Worm (Caenorhabditis elegans) whole organism, L4 larva: ENCODE results near the gene lst-6.

Experiments used
- D1046.2 ChIP-seq: fragments of 200-800 bp; sonication (Bioruptor generic); IDR thresholded peaks from 2 replicates; pipeline ENCODE4 v1.3.6; 2022; ENCODE audit warnings: missing genetic modification characterization, missing compliant biosample characterization
- F26F4.8 ChIP-seq: fragments of 200-800 bp; sonication (Bioruptor generic); conservative IDR thresholded peaks from 2 replicates; pipeline ENCODE4 v1.3.6; 2022; ENCODE audit warnings: missing genetic modification characterization, missing compliant biosample characterization
- R02D3.7 ChIP-seq: fragments of 150-350 bp; sonication (generic microtip); optimal IDR thresholded peaks from 3 replicates; lab custom pipeline; 2014; ENCODE audit warnings: missing biosample characterization, missing genetic modification characterization
- T26A8.4 ChIP-seq: fragments of 200-800 bp; sonication (Bioruptor generic); IDR thresholded peaks from 2 replicates; pipeline ENCODE4 v1.3.6; 2022; ENCODE audit warnings: missing genetic modification characterization, missing compliant biosample characterization
- Y105C5A.15 ChIP-seq: fragments of 200-800 bp; sonication (Bioruptor generic); IDR thresholded peaks from 2 replicates; pipeline ENCODE4 v1.3.6; 2022; ENCODE audit warnings: missing genetic modification characterization, missing compliant biosample characterization
- Y5F2A.4 ChIP-seq: fragments of 200-800 bp; sonication (Bioruptor generic); optimal IDR thresholded peaks from 2 replicates; lab custom pipeline; 2018; ENCODE audit warnings: mild to moderate bottlenecking, missing genetic modification characterization, missing compliant biosample characterization
- aha-1 ChIP-seq: fragments of 150-350 bp; peaks from one replicate; lab custom pipeline; 2014; ENCODE audit warnings: missing biosample characterization, missing genetic modification characterization
- aly-2 ChIP-seq: sonication (generic microtip); optimal IDR thresholded peaks from 2 replicates; lab custom pipeline; 2018; ENCODE audit warnings: missing biosample characterization, missing genetic modification characterization
- ces-1 ChIP-seq: fragments of 150-350 bp; sonication (generic microtip); optimal IDR thresholded peaks from 4 replicates; lab custom pipeline; 2014; ENCODE audit warnings: missing biosample characterization, missing genetic modification reagents, missing genetic modification characterization
- cey-2 ChIP-seq: sonication (generic microtip); optimal IDR thresholded peaks from 3 replicates; lab custom pipeline; 2017; ENCODE audit warnings: missing genetic modification characterization, mild to moderate bottlenecking, missing compliant biosample characterization, antibody characterized with exemption, borderline replicate concordance; ENCODE audit not compliant: insufficient read depth
- daf-12 ChIP-seq: fragments of 150-350 bp; optimal IDR thresholded peaks from 2 replicates; lab custom pipeline; 2014; ENCODE audit warnings: missing biosample characterization, missing genetic modification reagents, missing genetic modification characterization
- daf-16 ChIP-seq, 3 experiments: sonication (generic microtip); optimal IDR thresholded peaks; 2 replicates each; lab custom pipeline; 2016 to 2017; ENCODE audit warnings: missing genetic modification characterization in 3 of 3, missing genetic modification reagents in 3 of 3, mild to moderate bottlenecking in 2 of 3, missing compliant biosample characterization in 2 of 3, missing biosample characterization in 1 of 3, moderate library complexity in 1 of 3
- daf-8 ChIP-seq: fragments of 200-800 bp; sonication (Bioruptor generic); IDR thresholded peaks from 2 replicates; pipeline ENCODE4 v1.3.6; 2022; ENCODE audit warnings: missing genetic modification characterization, missing compliant biosample characterization
- dmd-6 ChIP-seq: fragments of 200-800 bp; sonication (Bioruptor generic); IDR thresholded peaks from 2 replicates; pipeline ENCODE4 v1.3.6; 2022; ENCODE audit warnings: missing genetic modification reagents, missing genetic modification characterization, missing compliant biosample characterization
- dmd-9 ChIP-seq: fragments of 200-800 bp; sonication (Bioruptor generic); IDR thresholded peaks from 2 replicates; pipeline ENCODE4 v1.3.6; 2022; ENCODE audit warnings: missing genetic modification reagents, missing genetic modification characterization, missing compliant biosample characterization
- dpl-1 ChIP-seq: fragments of 150-350 bp; optimal IDR thresholded peaks from 2 replicates; lab custom pipeline; 2014; ENCODE audit warnings: missing biosample characterization, missing genetic modification reagents, missing genetic modification characterization
- fos-1 ChIP-seq: fragments of 150-350 bp; optimal IDR thresholded peaks from 2 replicates; lab custom pipeline; 2014; ENCODE audit warnings: missing biosample characterization, missing genetic modification characterization
- gei-8 ChIP-seq: fragments of 200-800 bp; sonication (Bioruptor generic); optimal IDR thresholded peaks from 2 replicates; lab custom pipeline; 2018; ENCODE audit warnings: mild to moderate bottlenecking, missing genetic modification characterization, missing compliant biosample characterization
- hlh-30 ChIP-seq: sonication (generic microtip); optimal IDR thresholded peaks from 2 replicates; lab custom pipeline; 2017; ENCODE audit warnings: antibody characterized with exemption, mild to moderate bottlenecking, missing genetic modification characterization, missing compliant biosample characterization; ENCODE audit not compliant: insufficient read depth
- lim-7 ChIP-seq: fragments of 200-800 bp; sonication (Bioruptor generic); IDR thresholded peaks from 2 replicates; pipeline ENCODE4 v1.3.6; 2022; ENCODE audit warnings: missing genetic modification characterization, missing compliant biosample characterization
- lin-1 ChIP-seq: fragments of 200-800 bp; sonication (Bioruptor generic); IDR thresholded peaks from 2 replicates; pipeline ENCODE4 v1.3.6; 2022; ENCODE audit warnings: missing genetic modification reagents, missing genetic modification characterization, missing compliant biosample characterization
- lin-38 ChIP-seq: fragments of 200-800 bp; sonication (Bioruptor generic); IDR thresholded peaks from 2 replicates; pipeline ENCODE4 v1.3.6; 2022; ENCODE audit warnings: missing genetic modification reagents, missing genetic modification characterization, missing compliant biosample characterization
- lir-3 ChIP-seq: sonication (generic microtip); optimal IDR thresholded peaks from 2 replicates; lab custom pipeline; 2016; ENCODE audit warnings: mild to moderate bottlenecking, missing genetic modification characterization, missing compliant biosample characterization
- lsy-2 ChIP-seq, 2 experiments: fragments of 150-350 bp in 1 of 2; sonication (generic microtip) in 1 of 2; optimal IDR thresholded peaks; 2 replicates each; lab custom pipeline; 2014 to 2017; ENCODE audit warnings: missing biosample characterization in 2 of 2, missing genetic modification characterization in 2 of 2
- mdt-29 ChIP-seq: fragments of 200-800 bp; sonication (Bioruptor generic); IDR thresholded peaks from 2 replicates; pipeline ENCODE4 v1.3.6; 2022; ENCODE audit warnings: missing genetic modification reagents, missing genetic modification characterization, missing compliant biosample characterization
- mes-2 ChIP-seq: sonication (generic microtip); optimal IDR thresholded peaks from 2 replicates; lab custom pipeline; 2016; ENCODE audit warnings: missing genotype, mild to moderate bottlenecking, missing genetic modification characterization, missing compliant biosample characterization; ENCODE audit not compliant: poor library complexity, severe bottlenecking
- nhr-111 ChIP-seq: fragments of 200-800 bp; sonication (Bioruptor generic); optimal IDR thresholded peaks from 2 replicates; lab custom pipeline; 2018; ENCODE audit warnings: mild to moderate bottlenecking, missing genetic modification characterization, missing compliant biosample characterization
- nhr-25 ChIP-seq: sonication (generic microtip); optimal IDR thresholded peaks from 2 replicates; lab custom pipeline; 2017; ENCODE audit warnings: missing genetic modification characterization, mild to moderate bottlenecking, missing compliant biosample characterization, antibody characterized with exemption, moderate library complexity, borderline replicate concordance; ENCODE audit not compliant: insufficient read depth
- nhr-28 ChIP-seq: fragments of 150-350 bp; optimal IDR thresholded peaks from 2 replicates; lab custom pipeline; 2014; ENCODE audit warnings: missing biosample characterization, missing genetic modification characterization
- nhr-77 ChIP-seq: fragments of 150-350 bp; optimal IDR thresholded peaks from 2 replicates; lab custom pipeline; 2014; ENCODE audit warnings: missing biosample characterization, missing genetic modification characterization
- pha-4 ChIP-seq, 2 experiments: fragments of 150-350 bp in 1 of 2; fragments of 200-800 bp in 1 of 2; sonication (Bioruptor generic) in 1 of 2; IDR thresholded peaks in 1 of 2; optimal IDR thresholded peaks in 1 of 2; 2 replicates each; pipeline versions ENCODE4 v1.3.6 to Lab custom; 2014 to 2022; ENCODE audit warnings: missing genetic modification characterization in 2 of 2, missing genetic modification reagents in 2 of 2, missing biosample characterization in 1 of 2, missing compliant biosample characterization in 1 of 2
- saeg-2 ChIP-seq: fragments of 200-800 bp; sonication (Bioruptor generic); IDR thresholded peaks from 2 replicates; pipeline ENCODE4 v1.3.6; 2022; ENCODE audit warnings: missing genetic modification reagents, missing genetic modification characterization, missing compliant biosample characterization
- skn-1 ChIP-seq: fragments of 150-350 bp; optimal IDR thresholded peaks from 2 replicates; lab custom pipeline; 2014; ENCODE audit warnings: missing biosample characterization, missing genetic modification characterization
- snpc-1.2 ChIP-seq: fragments of 200-800 bp; sonication (Bioruptor generic); IDR thresholded peaks from 2 replicates; pipeline ENCODE4 v1.3.6; 2022; ENCODE audit warnings: missing genetic modification reagents, missing genetic modification characterization, missing compliant biosample characterization
- spr-3 ChIP-seq: fragments of 200-800 bp; sonication (Bioruptor generic); optimal IDR thresholded peaks from 2 replicates; lab custom pipeline; 2018; ENCODE audit warnings: mild to moderate bottlenecking, missing genetic modification characterization, missing compliant biosample characterization
- zfp-3 ChIP-seq: fragments of 200-800 bp; sonication (Bioruptor generic); conservative IDR thresholded peaks from 2 replicates; pipeline ENCODE4 v1.3.6; 2022; ENCODE audit warnings: missing genetic modification reagents, missing genetic modification characterization, missing compliant biosample characterization

The lst-6 gene

DNA sequence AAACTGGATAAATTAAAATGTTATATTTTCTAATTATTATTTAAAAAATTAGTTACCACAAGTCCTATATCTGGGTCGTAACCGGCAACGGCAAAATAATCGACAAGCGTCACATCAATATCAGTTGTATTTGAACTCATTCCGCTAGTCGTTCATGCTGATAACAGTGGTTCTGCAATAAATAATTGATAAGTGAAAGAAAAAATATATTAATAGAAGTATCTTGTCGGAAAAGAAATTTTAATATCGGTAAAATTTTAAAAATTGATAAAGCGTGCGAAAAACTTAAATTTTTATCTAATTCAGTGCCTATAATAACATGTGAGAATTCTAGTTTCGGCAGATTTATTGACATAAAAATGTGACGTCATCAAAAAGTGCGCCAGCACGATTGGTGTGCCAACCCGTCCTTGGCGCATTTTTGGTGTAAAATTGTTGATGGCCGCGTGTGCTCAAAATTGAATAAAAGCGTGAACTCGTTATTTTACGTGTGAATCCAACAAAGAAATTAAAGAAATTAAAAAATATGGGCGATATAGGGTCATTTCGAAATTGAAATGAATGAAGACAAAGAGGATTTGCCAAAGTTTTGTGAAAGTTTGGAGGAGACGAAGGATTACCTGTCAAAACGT lies at the start of gene lst-6, which contains the start of gene lst-5 (continued):
- no peak for TF ChIP-seq mdt-29
- TF ChIP-seq lin-38, result peak; percentile 81
- TF ChIP-seq daf-12 (tag; lab: Kevin White, UChicago), result no peak
- no peak for TF ChIP-seq lim-7 (GFP tag; lab: Robert Waterston, UW)

DNA sequence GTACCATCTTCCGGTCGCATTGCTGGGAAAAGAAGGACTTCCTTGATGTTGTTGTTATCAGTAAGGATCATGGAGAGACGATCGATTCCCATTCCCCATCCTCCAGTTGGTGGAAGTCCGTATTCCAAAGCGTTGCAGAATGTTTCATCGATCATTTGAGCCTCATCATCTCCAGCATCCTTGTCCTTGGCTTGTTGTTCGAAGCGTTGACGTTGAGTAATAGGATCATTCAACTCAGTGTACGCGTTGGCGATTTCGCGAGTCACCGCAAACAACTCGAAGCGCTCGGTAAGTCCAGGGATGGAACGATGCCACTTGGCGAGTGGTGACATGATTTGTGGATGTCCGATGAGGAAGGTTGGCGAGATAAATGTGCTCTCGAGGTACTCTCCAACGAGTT lies 48.1 kb upstream of the lst-6 start:
- TF ChIP-seq skn-1 (tag; lab: Kevin White, UChicago) (no peak), fos-1 (no peak), lin-1 (GFP tag; lab: Robert Waterston, UW) (no peak), gei-8 (GFP tag; lab: Kevin White, UChicago) (no peak), nhr-77 (tag; lab: Kevin White, UChicago) (no peak), daf-12 (tag; lab: Kevin White, UChicago) (no peak), D1046.2 (GFP tag; lab: Robert Waterston, UW) (no peak), snpc-1.2 (GFP tag; lab: Robert Waterston, UW) (no peak), nhr-25 (no peak), daf-8 (GFP tag; lab: Robert Waterston, UW) (no peak), mes-2 (tag; lab: Kevin White, UChicago) (no peak), aly-2 (tag; lab: Kevin White, UChicago) (no peak), nhr-111 (no peak), R02D3.7 (tag; lab: Kevin White, UChicago) (no peak), saeg-2 (GFP tag; lab: Robert Waterston, UW) (no peak), daf-16 (GFP tag; optimal IDR thresholded peaks at IDR 0.05; lab: Kevin White, UChicago) (no peak), daf-16 (tag; optimal IDR thresholded peaks at IDR 0.05; lab: Kevin White, UChicago) (no peak), mdt-29 (no peak), hlh-30 (tag; lab: Kevin White, UChicago) (no peak), dpl-1 (no peak), lsy-2 (tag; optimal IDR thresholded peaks at IDR 0.05; lab: Kevin White, UChicago) (no peak)

DNA sequence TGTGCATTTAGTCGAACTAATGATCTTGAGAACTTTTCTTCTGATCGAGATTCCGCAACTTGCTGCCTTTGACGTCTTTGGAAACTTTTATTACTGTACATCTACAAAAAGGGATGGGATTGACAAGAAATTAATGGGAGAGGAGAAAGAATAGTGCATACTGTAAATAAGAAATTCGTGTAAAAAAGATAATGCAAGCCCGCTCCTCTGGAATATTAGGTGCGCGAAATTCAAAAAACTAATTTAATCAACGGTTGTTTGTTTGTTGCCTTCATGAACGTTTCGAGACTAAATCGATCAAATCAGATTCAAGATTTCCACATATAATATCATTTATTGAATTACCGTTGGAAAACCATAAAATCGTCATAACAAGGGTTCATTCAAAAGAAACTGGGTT lies 47.6 kb upstream of the lst-6 start, which contains the start of gene him-14:
Gene him-14 (minus strand): TSS at position 101 of the 400 bp plus-strand sequence.
- TF ChIP-seq aha-1 (tag; lab: Kevin White, UChicago) (peak; percentile 82), Y5F2A.4 (GFP tag; lab: Kevin White, UChicago) (no peak)

DNA sequence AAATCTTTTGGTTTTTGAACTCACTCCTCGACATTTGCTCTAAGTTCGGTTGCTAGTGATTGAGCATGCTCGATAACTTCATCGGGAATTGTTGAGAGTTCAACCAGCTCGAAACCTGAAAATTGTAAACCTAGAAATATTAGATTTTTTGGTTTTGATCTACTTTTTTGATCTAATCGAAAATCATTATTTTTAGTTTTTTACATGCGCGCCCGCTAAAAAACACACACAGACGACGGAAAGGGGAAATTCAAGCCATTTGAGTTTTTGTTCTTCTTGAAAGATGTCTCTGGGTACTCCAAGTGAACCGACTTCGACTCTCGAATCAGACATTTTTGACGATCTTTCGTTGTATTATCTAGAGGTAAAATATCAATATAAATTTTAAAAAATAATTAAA lies 43.1 kb upstream of the lst-6 start, which contains the start of gene nos-2:
Gene nos-2 (plus strand): TSS at position 228 of the 400 bp plus-strand sequence.
- TF ChIP-seq spr-3, result no peak
- no peak for TF ChIP-seq T26A8.4 (GFP tag; lab: Robert Waterston, UW)
- TF ChIP-seq dmd-9 (GFP tag; lab: Robert Waterston, UW), result no peak
- TF ChIP-seq pha-4 (GFP tag; IDR thresholded peaks at IDR 0.05; lab: Robert Waterston, UW), result no peak
- TF ChIP-seq pha-4 (tag; optimal IDR thresholded peaks at IDR 0.05; lab: Kevin White, UChicago), result no peak
- no peak for TF ChIP-seq gei-8 (GFP tag; lab: Kevin White, UChicago)
- no peak for TF ChIP-seq lir-3 (tag; lab: Kevin White, UChicago)
- no peak for TF ChIP-seq dpl-1
- no peak for TF ChIP-seq hlh-30 (tag; lab: Kevin White, UChicago)
- no peak for TF ChIP-seq R02D3.7 (tag; lab: Kevin White, UChicago)
- no peak for TF ChIP-seq dmd-6 (GFP tag; lab: Robert Waterston, UW)
- no peak for TF ChIP-seq ces-1

DNA sequence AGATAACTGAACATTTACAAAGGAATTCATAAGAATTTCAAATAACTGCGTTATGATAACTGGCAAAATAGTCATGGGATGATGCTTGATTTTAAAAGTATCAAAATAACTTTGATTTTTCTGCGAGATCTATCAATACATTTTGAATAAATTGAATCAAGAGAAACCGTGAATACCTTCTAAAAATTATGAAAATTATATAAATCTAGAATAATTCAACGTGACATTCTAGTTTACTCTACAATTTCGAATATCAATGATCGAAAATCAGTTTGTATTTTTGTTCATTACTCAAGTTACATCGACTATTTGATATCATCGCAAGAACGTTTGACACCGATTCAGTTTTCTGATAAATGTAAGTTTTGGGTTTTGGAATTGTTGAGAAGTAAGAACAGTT lies 39.4 kb upstream of the lst-6 start, which contains the start of gene acs-6:
Gene acs-6 (plus strand): TSS at position 301 of the 400 bp plus-strand sequence.
- no peak for TF ChIP-seq F26F4.8 (GFP tag; lab: Robert Waterston, UW)
- no peak for TF ChIP-seq zfp-3
- no peak for TF ChIP-seq D1046.2 (GFP tag; lab: Robert Waterston, UW)
- TF ChIP-seq Y105C5A.15 (GFP tag; lab: Robert Waterston, UW), result no peak
- TF ChIP-seq nhr-28 (tag; lab: Kevin White, UChicago), result no peak
- no peak for TF ChIP-seq cey-2 (tag; lab: Kevin White, UChicago)
- TF ChIP-seq R02D3.7 (tag; lab: Kevin White, UChicago), result no peak
- TF ChIP-seq, all 104 proteins: peak for 0
